Fruit fly (Drosophila melanogaster) whole organism, prepupa: ENCODE data around the gene CG6661.
A peak's percentile ranks its signal among the peaks of the same experiment; 100 is the strongest.

Source experiments
- Blimp-1 ChIP-seq: fragments of 200-800 bp; sonication (Bioruptor generic); optimal IDR thresholded peaks from 3 replicates; lab custom pipeline; 2017; ENCODE audit warnings: missing biosample characterization, missing genetic modification characterization, mild to moderate bottlenecking, moderate library complexity, missing genetic modification reagents
- CG10631 ChIP-seq: fragments of 200-800 bp; sonication (Bioruptor generic); optimal IDR thresholded peaks from 2 replicates; lab custom pipeline; 2016; ENCODE audit warnings: missing biosample characterization, missing genetic modification characterization
- CG10669 ChIP-seq: fragments of 200-800 bp; sonication (Bioruptor generic); optimal IDR thresholded peaks from 3 replicates; lab custom pipeline; 2018; ENCODE audit warnings: missing biosample characterization, mild to moderate bottlenecking, missing genetic modification characterization, moderate library complexity
- CG11294 ChIP-seq: fragments of 200-800 bp; sonication (Bioruptor generic); IDR thresholded peaks from 2 replicates; pipeline ENCODE4 v1.3.6; 2022; ENCODE audit warnings: missing biosample characterization, missing genetic modification characterization
- CG11762 ChIP-seq: fragments of 200-800 bp; sonication (Bioruptor generic); optimal IDR thresholded peaks from 3 replicates; lab custom pipeline; 2016; ENCODE audit warnings: missing biosample characterization, missing genetic modification characterization; ENCODE audit not compliant: insufficient read depth
- CG11902 ChIP-seq: fragments of 200-800 bp; sonication (Bioruptor generic); optimal IDR thresholded peaks from 3 replicates; lab custom pipeline; 2016; ENCODE audit warnings: missing biosample characterization, missing genetic modification characterization
- CG16779 ChIP-seq: fragments of 200-800 bp; sonication (Bioruptor generic); optimal IDR thresholded peaks from 3 replicates; lab custom pipeline; 2017; ENCODE audit warnings: missing biosample characterization, mild to moderate bottlenecking, missing genetic modification characterization
- CG31627 ChIP-seq: fragments of 200-800 bp; sonication (Bioruptor generic); optimal IDR thresholded peaks from 3 replicates; lab custom pipeline; 2016; ENCODE audit warnings: missing biosample characterization, missing genetic modification characterization
- CG3919 ChIP-seq: fragments of 200-800 bp; sonication (Bioruptor generic); optimal IDR thresholded peaks from 3 replicates; lab custom pipeline; 2016; ENCODE audit warnings: missing biosample characterization, missing genetic modification characterization
- CG4318 ChIP-seq: fragments of 200-800 bp; sonication (Bioruptor generic); optimal IDR thresholded peaks from 3 replicates; lab custom pipeline; 2017; ENCODE audit warnings: missing biosample characterization, mild to moderate bottlenecking, missing genetic modification characterization
- CG6276 ChIP-seq: fragments of 200-800 bp; sonication (Bioruptor generic); optimal IDR thresholded peaks from 2 replicates; lab custom pipeline; 2017; ENCODE audit warnings: missing biosample characterization, mild to moderate bottlenecking, missing genetic modification characterization
- CG6808 ChIP-seq: fragments of 200-800 bp; sonication (Bioruptor generic); optimal IDR thresholded peaks from 3 replicates; lab custom pipeline; 2017; ENCODE audit warnings: missing biosample characterization, missing genetic modification characterization, mild to moderate bottlenecking, moderate library complexity, missing genetic modification reagents
- CG6854 ChIP-seq: fragments of 200-800 bp; sonication (Bioruptor generic); optimal IDR thresholded peaks from 2 replicates; lab custom pipeline; 2017; ENCODE audit warnings: missing biosample characterization, mild to moderate bottlenecking, missing genetic modification characterization
- CG8119 ChIP-seq: fragments of 200-800 bp; sonication (Bioruptor generic); IDR thresholded peaks from 3 replicates; pipeline ENCODE4 v1.3.6; 2022; ENCODE audit warnings: missing biosample characterization, missing genetic modification characterization
- CG8632 ChIP-seq: fragments of 200-800 bp; sonication (Bioruptor generic); optimal IDR thresholded peaks from 3 replicates; lab custom pipeline; 2016; ENCODE audit warnings: missing biosample characterization, missing genetic modification characterization
- CG9139 ChIP-seq: fragments of 200-800 bp; sonication (Bioruptor generic); optimal IDR thresholded peaks from 3 replicates; lab custom pipeline; 2017; ENCODE audit warnings: missing biosample characterization, mild to moderate bottlenecking, missing genetic modification characterization
- Eip75B ChIP-seq: fragments of 200-800 bp; sonication (Bioruptor generic); optimal IDR thresholded peaks from 3 replicates; lab custom pipeline; 2016; ENCODE audit warnings: missing biosample characterization, missing genetic modification characterization
- Eip78C ChIP-seq: fragments of 200-800 bp; sonication (Bioruptor generic); peaks from one replicate; lab custom pipeline; 2016; ENCODE audit warnings: missing biosample characterization, missing genetic modification characterization
- Eip93F ChIP-seq: fragments of 200-800 bp; sonication (Bioruptor generic); optimal IDR thresholded peaks from 2 replicates; lab custom pipeline; 2016; ENCODE audit warnings: missing biosample characterization, mild to moderate bottlenecking, missing genetic modification characterization
- Ets21C ChIP-seq: fragments of 200-800 bp; sonication (Bioruptor generic); optimal IDR thresholded peaks from 3 replicates; lab custom pipeline; 2016; ENCODE audit warnings: missing biosample characterization, missing genetic modification characterization
- Hr38 ChIP-seq: sonication (Bioruptor generic); optimal IDR thresholded peaks from 2 replicates; lab custom pipeline; 2016; ENCODE audit warnings: missing biosample characterization, missing genetic modification characterization
- Hr39 ChIP-seq: fragments of 200-800 bp; sonication (Bioruptor generic); optimal IDR thresholded peaks from 2 replicates; lab custom pipeline; 2016; ENCODE audit warnings: missing biosample characterization, missing genetic modification characterization
- Hr4 ChIP-seq: fragments of 200-800 bp; sonication (Bioruptor generic); optimal IDR thresholded peaks from 3 replicates; lab custom pipeline; 2016; ENCODE audit warnings: missing biosample characterization, missing genetic modification characterization
- Lpt ChIP-seq: fragments of 200-800 bp; sonication (Bioruptor generic); optimal IDR thresholded peaks from 3 replicates; lab custom pipeline; 2016; ENCODE audit warnings: missing biosample characterization, missing genetic modification characterization
- Met ChIP-seq: fragments of 200-800 bp; sonication (Bioruptor generic); optimal IDR thresholded peaks from 3 replicates; lab custom pipeline; 2016; ENCODE audit warnings: missing biosample characterization, missing genetic modification characterization
- OdsH ChIP-seq: fragments of 200-800 bp; sonication (Bioruptor generic); optimal IDR thresholded peaks from 3 replicates; lab custom pipeline; 2016; ENCODE audit warnings: missing biosample characterization, missing genetic modification characterization
- Smox ChIP-seq: fragments of 200-800 bp; sonication (Bioruptor generic); optimal IDR thresholded peaks from 3 replicates; lab custom pipeline; 2016; ENCODE audit warnings: missing biosample characterization, missing genetic modification characterization
- Sox102F ChIP-seq: fragments of 200-800 bp; sonication (Bioruptor generic); optimal IDR thresholded peaks from 2 replicates; lab custom pipeline; 2016; ENCODE audit warnings: missing biosample characterization, mild to moderate bottlenecking, missing genetic modification characterization
- Sox15 ChIP-seq: fragments of 200-800 bp; sonication (Bioruptor generic); optimal IDR thresholded peaks from 3 replicates; lab custom pipeline; 2016; ENCODE audit warnings: missing biosample characterization, missing genetic modification characterization
- achi ChIP-seq: fragments of 200-800 bp; sonication (Bioruptor generic); optimal IDR thresholded peaks from 3 replicates; lab custom pipeline; 2016; ENCODE audit warnings: missing biosample characterization, missing genetic modification characterization
- acj6 ChIP-seq: fragments of 200-800 bp; sonication (Bioruptor generic); optimal IDR thresholded peaks from 3 replicates; lab custom pipeline; 2016; ENCODE audit warnings: missing biosample characterization, missing genetic modification characterization
- cyc ChIP-seq: fragments of 200-800 bp; sonication (Bioruptor generic); optimal IDR thresholded peaks from 3 replicates; lab custom pipeline; 2016; ENCODE audit warnings: missing biosample characterization, missing genetic modification characterization
- dsx ChIP-seq: fragments of 200-800 bp; optimal IDR thresholded peaks from 3 replicates; lab custom pipeline; 2019; ENCODE audit warnings: missing biosample characterization, mild to moderate bottlenecking, missing genetic modification characterization, moderate library complexity; ENCODE audit not compliant: poor library complexity, severe bottlenecking
- eg ChIP-seq: fragments of 200-800 bp; sonication (Bioruptor generic); IDR thresholded peaks from 3 replicates; pipeline ENCODE4 v1.3.6; 2022; ENCODE audit warnings: missing biosample characterization, missing genetic modification characterization
- esn ChIP-seq: fragments of 200-800 bp; sonication (Bioruptor generic); optimal IDR thresholded peaks from 2 replicates; lab custom pipeline; 2016; ENCODE audit warnings: missing biosample characterization, mild to moderate bottlenecking, missing genetic modification characterization, moderate library complexity
- fd59A ChIP-seq: fragments of 200-800 bp; sonication (Bioruptor generic); optimal IDR thresholded peaks from 2 replicates; lab custom pipeline; 2017; ENCODE audit warnings: missing biosample characterization, mild to moderate bottlenecking, missing genetic modification characterization, missing genetic modification reagents
- fd85E ChIP-seq: fragments of 200-800 bp; sonication (Bioruptor generic); optimal IDR thresholded peaks from 3 replicates; lab custom pipeline; 2016; ENCODE audit warnings: missing biosample characterization, missing genetic modification characterization
- fkh ChIP-seq: fragments of 200-800 bp; sonication (Bioruptor generic); optimal IDR thresholded peaks from 3 replicates; lab custom pipeline; 2017; ENCODE audit warnings: missing biosample characterization, mild to moderate bottlenecking, missing genetic modification characterization, moderate library complexity
- lz ChIP-seq: fragments of 200-800 bp; sonication (Bioruptor generic); optimal IDR thresholded peaks from 3 replicates; lab custom pipeline; 2016; ENCODE audit warnings: missing biosample characterization, missing genetic modification characterization
- net ChIP-seq: fragments of 200-800 bp; sonication (Bioruptor generic); optimal IDR thresholded peaks from 3 replicates; lab custom pipeline; 2016; ENCODE audit warnings: missing biosample characterization, missing genetic modification characterization
- pdm3 ChIP-seq: fragments of 200-800 bp; sonication (Bioruptor generic); optimal IDR thresholded peaks from 3 replicates; lab custom pipeline; 2016; ENCODE audit warnings: missing biosample characterization, missing genetic modification characterization
- spab ChIP-seq: fragments of 200-800 bp; sonication (Bioruptor generic); optimal IDR thresholded peaks from 2 replicates; lab custom pipeline; 2017; ENCODE audit warnings: missing biosample characterization, mild to moderate bottlenecking, missing genetic modification characterization, missing genetic modification reagents
- svp ChIP-seq: fragments of 200-800 bp; sonication (Bioruptor generic); peaks from one replicate; lab custom pipeline; 2016; ENCODE audit warnings: missing biosample characterization, missing genetic modification characterization
- topi ChIP-seq: fragments of 200-800 bp; sonication (Bioruptor generic); optimal IDR thresholded peaks from 3 replicates; lab custom pipeline; 2016; ENCODE audit warnings: missing biosample characterization, missing genetic modification characterization

Gene CG6661

DNA sequence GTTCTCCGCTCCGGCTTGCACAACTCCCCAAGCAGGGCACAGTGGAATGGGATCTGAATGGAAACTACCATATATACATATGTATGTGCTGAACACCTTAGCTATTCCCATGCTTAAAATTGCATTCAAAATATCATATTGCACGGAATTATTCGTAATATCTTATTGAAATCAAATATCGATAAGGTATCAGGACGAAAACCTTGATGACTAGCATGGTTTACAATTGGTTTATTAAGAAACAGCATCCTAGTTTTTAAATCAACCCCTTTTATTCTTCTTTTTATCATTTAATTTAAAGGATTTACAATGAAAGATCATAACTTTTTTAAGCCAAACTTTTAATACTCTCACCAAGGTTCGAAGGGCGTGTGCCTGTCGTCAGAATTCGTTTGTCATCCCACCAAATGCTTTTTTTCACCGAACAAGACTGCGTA is 20.7 kb downstream of the CG6661 start (continued):
- TF ChIP-seq CG6808 (GFP tag; lab: Kevin White, UChicago) (peak; percentile 38), CG6854 (GFP tag; lab: Kevin White, UChicago) (no peak), Eip75B (GFP tag; lab: Kevin White, UChicago) (peak; percentile 58), CG3919 (GFP tag; lab: Kevin White, UChicago) (peak; percentile 56), fkh (GFP tag; lab: Kevin White, UChicago) (no peak), CG4318 (GFP tag; lab: Kevin White, UChicago) (no peak), acj6 (GFP tag; lab: Kevin White, UChicago) (peak; percentile 60), Lpt (GFP tag; lab: Kevin White, UChicago) (no peak), CG9139 (GFP tag; lab: Kevin White, UChicago) (no peak), fd85E (GFP tag; lab: Kevin White, UChicago) (no peak), Blimp-1 (GFP tag; lab: Kevin White, UChicago) (no peak), CG6276 (GFP tag; lab: Kevin White, UChicago) (no peak), Hr4 (GFP tag; lab: Kevin White, UChicago) (no peak), cyc (GFP tag; lab: Kevin White, UChicago) (peak; percentile 38), topi (GFP tag; lab: Kevin White, UChicago) (peak; percentile 67), Eip78C (GFP tag; lab: Kevin White, UChicago) (peak; percentile 66), Ets21C (peak; percentile 67), pdm3 (GFP tag; lab: Kevin White, UChicago) (peak; percentile 52), svp (GFP tag; lab: Kevin White, UChicago) (peak; percentile 88), dsx (GFP tag; lab: Kevin White, UChicago) (no peak), net (peak; percentile 27), CG8119 (GFP tag; lab: Robert Waterston, UW) (no peak), CG11294 (no peak), Sox102F (GFP tag; lab: Kevin White, UChicago) (peak; percentile 74), Sox15 (peak; percentile 42), CG11902 (GFP tag; lab: Kevin White, UChicago) (peak; percentile 25), Hr38 (GFP tag; lab: Kevin White, UChicago) (no peak)

DNA sequence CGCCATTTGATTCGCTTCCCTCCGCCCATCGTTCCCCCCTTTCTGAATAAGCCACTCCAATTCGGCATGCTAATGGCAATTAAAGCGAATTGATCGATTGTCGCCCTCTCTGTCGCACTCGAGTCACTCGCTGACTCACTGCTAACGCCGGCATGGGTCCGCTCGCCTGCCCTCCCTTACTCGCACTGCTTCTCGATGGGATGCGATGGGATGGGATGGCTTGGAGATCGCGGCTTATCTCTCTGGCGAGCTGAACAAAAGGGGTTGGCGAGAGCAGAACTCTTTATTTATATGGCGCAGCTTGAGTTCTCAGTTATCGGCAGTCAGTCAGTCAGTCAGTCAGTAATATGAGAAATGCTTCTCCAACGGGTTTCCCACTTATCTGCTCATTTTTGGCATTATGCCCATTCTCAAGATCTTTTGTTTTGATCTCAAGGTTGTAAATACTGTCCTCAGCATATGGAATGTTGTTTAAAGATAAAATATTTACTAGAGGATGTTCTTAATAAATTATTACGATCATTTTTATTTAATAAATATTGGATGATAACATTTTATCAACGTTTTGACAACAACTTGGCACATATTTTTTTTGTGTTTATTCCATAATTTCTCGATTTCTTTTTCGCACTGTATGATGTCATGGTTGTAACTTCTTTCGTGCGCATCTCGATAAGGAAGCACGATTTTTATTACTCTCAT is 21.4 kb downstream of the CG6661 start:
- no peak for TF ChIP-seq Lpt (GFP tag; lab: Kevin White, UChicago)
- no peak for TF ChIP-seq CG9139 (GFP tag; lab: Kevin White, UChicago)
- peak; percentile 29 for TF ChIP-seq fkh (GFP tag; lab: Kevin White, UChicago)
- peak; percentile 7 for TF ChIP-seq CG10631 (GFP tag; lab: Kevin White, UChicago)
- peak; percentile 0 for TF ChIP-seq CG31627 (GFP tag; lab: Kevin White, UChicago)
- peak; percentile 28 for TF ChIP-seq Met (GFP tag; lab: Kevin White, UChicago)
- no peak for TF ChIP-seq CG8632 (GFP tag; lab: Kevin White, UChicago)
- TF ChIP-seq CG16779 (tag; lab: Kevin White, UChicago), result no peak
- TF ChIP-seq Eip78C (GFP tag; lab: Kevin White, UChicago), result peak; percentile 80
- peak; percentile 53 for TF ChIP-seq Sox102F (GFP tag; lab: Kevin White, UChicago)
- TF ChIP-seq svp (GFP tag; lab: Kevin White, UChicago), result peak; percentile 70
- peak; percentile 3 for TF ChIP-seq pdm3 (GFP tag; lab: Kevin White, UChicago)
- TF ChIP-seq net, result no peak
- peak; percentile 34 for TF ChIP-seq esn (GFP tag; lab: Kevin White, UChicago)
- no peak for TF ChIP-seq Hr4 (GFP tag; lab: Kevin White, UChicago)
- peak; percentile 15 for TF ChIP-seq achi
- no peak for TF ChIP-seq eg (GFP tag; lab: Robert Waterston, UW)
- no peak for TF ChIP-seq Eip75B (GFP tag; lab: Kevin White, UChicago)
- peak; percentile 14 for TF ChIP-seq Hr39 (GFP tag; lab: Kevin White, UChicago)
- TF ChIP-seq topi (GFP tag; lab: Kevin White, UChicago), result peak; percentile 30
- no peak for TF ChIP-seq fd59A
- no peak for TF ChIP-seq Eip93F (GFP tag; lab: Kevin White, UChicago)
- TF ChIP-seq Ets21C, result no peak
- no peak for TF ChIP-seq CG6808 (GFP tag; lab: Kevin White, UChicago)
- no peak for TF ChIP-seq dsx (GFP tag; lab: Kevin White, UChicago)
- no peak for TF ChIP-seq spab (GFP tag; lab: Kevin White, UChicago)
- no peak for TF ChIP-seq CG11762 (GFP tag; lab: Kevin White, UChicago)
- no peak for TF ChIP-seq CG6854 (GFP tag; lab: Kevin White, UChicago)
- TF ChIP-seq OdsH (GFP tag; lab: Kevin White, UChicago), result peak; percentile 15
- TF ChIP-seq Smox (GFP tag; lab: Kevin White, UChicago), result peak; percentile 44
- peak; percentile 10 for TF ChIP-seq lz (GFP tag; lab: Kevin White, UChicago)
- no peak for TF ChIP-seq Hr38 (GFP tag; lab: Kevin White, UChicago)
- TF ChIP-seq CG10669 (GFP tag; lab: Kevin White, UChicago), result no peak
